Worm (Caenorhabditis elegans): Measurements from ENCODE around the gene pals-33.

ce11 chrV:3698497-3698896 is 25.3 kb downstream of the pals-33 start:
- TF ChIP-seq mls-2 (tag; optimal IDR thresholded peaks at IDR 0.05) (no peak), nhr-76 (tag; optimal IDR thresholded peaks at IDR 0.05) (no peak), nhr-237 (tag; optimal IDR thresholded peaks at IDR 0.05) (no peak), unc-39 (tag; optimal IDR thresholded peaks at IDR 0.05) (no peak), blmp-1 (tag; optimal IDR thresholded peaks at IDR 0.05) (no peak), mab-5 (tag; optimal IDR thresholded peaks at IDR 0.05) (no peak), ceh-39 (tag; optimal IDR thresholded peaks at IDR 0.05) (no peak), zip-8 (tag; optimal IDR thresholded peaks at IDR 0.05) (no peak), lin-13 (tag; optimal IDR thresholded peaks at IDR 0.05) (no peak), lsy-2 (tag; optimal IDR thresholded peaks at IDR 0.05) (no peak), nhr-12 (tag; optimal IDR thresholded peaks at IDR 0.05) (no peak)

All from whole organism, mixed stage, embryonic.